Worm (Caenorhabditis elegans) whole organism, mixed stage, embryonic: ENCODE results near the gene Y48A6C.4.

Experiments
- M03D4.4 ChIP-seq: sonication (generic microtip); optimal IDR thresholded peaks from 2 replicates; lab custom pipeline; 2017; ENCODE audit warnings: mild to moderate bottlenecking, missing genetic modification characterization, missing compliant biosample characterization
- bed-3 ChIP-seq: fragments of 200-800 bp; sonication (Bioruptor generic); optimal IDR thresholded peaks from 3 replicates; lab custom pipeline; 2018; ENCODE audit warnings: mild to moderate bottlenecking, missing genetic modification characterization, moderate library complexity, missing compliant biosample characterization
- blmp-1 ChIP-seq: fragments of 150-350 bp; optimal IDR thresholded peaks from 2 replicates; lab custom pipeline; 2014; ENCODE audit warnings: missing biosample characterization, missing genetic modification characterization
- ceh-39 ChIP-seq: fragments of 150-350 bp; optimal IDR thresholded peaks from 2 replicates; lab custom pipeline; 2014; ENCODE audit warnings: missing biosample characterization, missing genetic modification characterization
- ceh-43 ChIP-seq: fragments of 200-800 bp; sonication (Bioruptor generic); optimal IDR thresholded peaks from 2 replicates; lab custom pipeline; 2018; ENCODE audit warnings: mild to moderate bottlenecking, missing genetic modification characterization, moderate library complexity, missing compliant biosample characterization
- ceh-83 ChIP-seq: fragments of 200-800 bp; sonication (Bioruptor generic); optimal IDR thresholded peaks from 2 replicates; lab custom pipeline; 2018; ENCODE audit warnings: mild to moderate bottlenecking, missing genetic modification characterization, missing compliant biosample characterization
- ces-1 ChIP-seq: fragments of 150-350 bp; optimal IDR thresholded peaks from 2 replicates; lab custom pipeline; 2014; ENCODE audit warnings: missing biosample characterization, missing genetic modification reagents, missing genetic modification characterization
- cnd-1 ChIP-seq: fragments of 200-800 bp; sonication (Bioruptor generic); optimal IDR thresholded peaks from 2 replicates; lab custom pipeline; 2018; ENCODE audit warnings: mild to moderate bottlenecking, missing genetic modification characterization, missing compliant biosample characterization
- drap-1 ChIP-seq: fragments of 200-800 bp; sonication (Bioruptor generic); optimal IDR thresholded peaks from 3 replicates; lab custom pipeline; 2018; ENCODE audit warnings: mild to moderate bottlenecking, missing genetic modification characterization, missing compliant biosample characterization
- elt-1 ChIP-seq: sonication (generic microtip); optimal IDR thresholded peaks from 2 replicates; lab custom pipeline; 2017; ENCODE audit warnings: missing genetic modification characterization, mild to moderate bottlenecking, missing compliant biosample characterization, antibody characterized with exemption, moderate library complexity, borderline replicate concordance; ENCODE audit not compliant: insufficient read depth
- elt-3 ChIP-seq: fragments of 150-350 bp; optimal IDR thresholded peaks from 2 replicates; lab custom pipeline; 2014; ENCODE audit warnings: missing biosample characterization, missing genetic modification characterization
- flh-1 ChIP-seq: fragments of 200-800 bp; sonication (Bioruptor generic); optimal IDR thresholded peaks from 2 replicates; lab custom pipeline; 2018; ENCODE audit warnings: mild to moderate bottlenecking, missing genetic modification characterization, moderate library complexity, missing compliant biosample characterization
- ham-2 ChIP-seq: fragments of 200-800 bp; sonication (Bioruptor generic); optimal IDR thresholded peaks from 2 replicates; lab custom pipeline; 2018; ENCODE audit warnings: mild to moderate bottlenecking, missing genetic modification characterization, missing compliant biosample characterization
- hlh-1 ChIP-seq: fragments of 150-350 bp; optimal IDR thresholded peaks from 2 replicates; lab custom pipeline; 2014; ENCODE audit warnings: missing biosample characterization, missing genetic modification reagents, missing genetic modification characterization
- lin-13 ChIP-seq: fragments of 150-350 bp; optimal IDR thresholded peaks from 2 replicates; lab custom pipeline; 2014; ENCODE audit warnings: missing biosample characterization, missing genetic modification characterization
- lin-32 ChIP-seq: fragments of 200-800 bp; sonication (Bioruptor generic); optimal IDR thresholded peaks from 2 replicates; lab custom pipeline; 2018; ENCODE audit warnings: mild to moderate bottlenecking, missing genetic modification characterization, missing compliant biosample characterization
- lsy-2 ChIP-seq: fragments of 150-350 bp; optimal IDR thresholded peaks from 2 replicates; lab custom pipeline; 2014; ENCODE audit warnings: missing biosample characterization, missing genetic modification characterization
- mab-5 ChIP-seq: fragments of 150-350 bp; optimal IDR thresholded peaks from 2 replicates; lab custom pipeline; 2014; ENCODE audit warnings: missing biosample characterization, missing genetic modification characterization
- mep-1 ChIP-seq: fragments of 150-350 bp; optimal IDR thresholded peaks from 2 replicates; lab custom pipeline; 2017; ENCODE audit warnings: missing biosample characterization, missing genetic modification reagents, missing genetic modification characterization, inconsistent platforms
- mls-2 ChIP-seq: sonication (generic microtip); optimal IDR thresholded peaks from 2 replicates; lab custom pipeline; 2016; ENCODE audit warnings: mild to moderate bottlenecking, missing genetic modification characterization, moderate library complexity, missing compliant biosample characterization
- nhr-12 ChIP-seq: fragments of 150-350 bp; optimal IDR thresholded peaks from 2 replicates; lab custom pipeline; 2014; ENCODE audit warnings: missing biosample characterization, missing genetic modification characterization
- nhr-2 ChIP-seq: fragments of 150-350 bp; optimal IDR thresholded peaks from 2 replicates; lab custom pipeline; 2014; ENCODE audit warnings: missing biosample characterization, missing genetic modification characterization
- nhr-237 ChIP-seq: fragments of 150-350 bp; optimal IDR thresholded peaks from 2 replicates; lab custom pipeline; 2014; ENCODE audit warnings: missing biosample characterization, missing genetic modification characterization
- nhr-28 ChIP-seq: fragments of 150-350 bp; optimal IDR thresholded peaks from 2 replicates; lab custom pipeline; 2014; ENCODE audit warnings: missing biosample characterization, missing genetic modification characterization
- nhr-76 ChIP-seq: sonication (generic microtip); optimal IDR thresholded peaks from 2 replicates; lab custom pipeline; 2017; ENCODE audit warnings: missing biosample characterization, missing genetic modification characterization
- pha-4 ChIP-seq: fragments of 150-350 bp; optimal IDR thresholded peaks from 2 replicates; lab custom pipeline; 2018; ENCODE audit warnings: missing biosample characterization, missing genetic modification reagents, missing genetic modification characterization
- sem-2 ChIP-seq: fragments of 200-800 bp; sonication (Bioruptor generic); optimal IDR thresholded peaks from 2 replicates; lab custom pipeline; 2018; ENCODE audit warnings: mild to moderate bottlenecking, missing genetic modification characterization, missing compliant biosample characterization
- snpc-4 ChIP-seq: fragments of 150-350 bp; optimal IDR thresholded peaks from 2 replicates; lab custom pipeline; 2014; ENCODE audit warnings: missing biosample characterization, missing genetic modification characterization
- sptf-1 ChIP-seq: sonication (generic microtip); optimal IDR thresholded peaks from 2 replicates; lab custom pipeline; 2017; ENCODE audit warnings: mild to moderate bottlenecking, missing genetic modification characterization, moderate library complexity, missing compliant biosample characterization
- tbx-8 ChIP-seq: fragments of 200-800 bp; sonication (Bioruptor generic); optimal IDR thresholded peaks from 2 replicates; lab custom pipeline; 2018; ENCODE audit warnings: mild to moderate bottlenecking, missing genetic modification characterization, moderate library complexity, missing compliant biosample characterization
- unc-120 ChIP-seq: sonication (generic microtip); optimal IDR thresholded peaks from 2 replicates; lab custom pipeline; 2017; ENCODE audit warnings: missing genetic modification characterization, missing compliant biosample characterization; ENCODE audit not compliant: poor library complexity, severe bottlenecking
- unc-39 ChIP-seq: fragments of 150-350 bp; optimal IDR thresholded peaks from 2 replicates; lab custom pipeline; 2014; ENCODE audit warnings: missing biosample characterization, missing genetic modification characterization
- unc-62 ChIP-seq: fragments of 150-350 bp; optimal IDR thresholded peaks from 2 replicates; lab custom pipeline; 2014; ENCODE audit warnings: missing biosample characterization, missing genetic modification reagents, missing genetic modification characterization
- zip-8 ChIP-seq: fragments of 150-350 bp; optimal IDR thresholded peaks from 2 replicates; lab custom pipeline; 2014; ENCODE audit warnings: missing biosample characterization, missing genetic modification characterization
- ztf-11 ChIP-seq: fragments of 150-350 bp; optimal IDR thresholded peaks from 2 replicates; lab custom pipeline; 2014; ENCODE audit warnings: missing biosample characterization, missing genetic modification characterization

Gene Y48A6C.4

DNA sequence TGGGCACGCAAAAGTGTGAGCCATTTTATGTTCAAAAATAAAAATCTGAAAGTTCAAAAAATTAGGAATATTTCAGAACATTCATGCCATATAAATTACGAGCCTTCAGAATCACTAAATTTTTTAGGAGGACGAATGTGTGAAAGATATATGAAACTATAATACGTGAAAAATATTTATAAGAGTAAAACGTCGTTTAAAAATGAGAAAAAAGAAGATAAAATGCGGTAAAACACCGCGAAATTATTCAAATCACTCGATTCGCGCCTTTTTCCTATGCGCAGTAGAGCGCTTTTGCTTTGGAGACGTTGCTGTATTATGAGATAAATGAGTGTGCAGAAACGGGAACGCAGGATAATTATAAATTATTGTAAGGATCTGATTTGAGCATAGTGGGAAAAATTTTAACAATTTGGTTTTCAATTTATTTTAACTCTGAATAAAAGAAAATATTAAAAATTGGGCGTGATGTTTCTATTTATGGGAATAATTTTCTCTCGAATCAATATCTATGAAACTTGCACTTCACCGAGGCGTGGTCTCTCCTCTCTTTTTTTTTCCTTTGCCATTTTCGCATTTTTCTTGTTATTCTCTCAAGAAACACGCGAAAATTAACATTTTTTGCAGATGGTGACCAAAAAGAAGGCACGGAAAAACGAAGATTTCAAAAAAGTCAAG is at the start of gene Y48A6C.4, which contains the start of gene sup-35:
Gene Y48A6C.4, plus strand, starts transcription at position 628 of the 678 bp plus-strand sequence.
Gene sup-35, minus strand, starts transcription at position 51 of the 678 bp plus-strand sequence.
- TF ChIP-seq elt-3, result peak; percentile 12
- TF ChIP-seq blmp-1 (tag; lab: Kevin White, UChicago), result no peak
- peak; percentile 40 for TF ChIP-seq drap-1 (GFP tag; lab: Kevin White, UChicago)
- peak; percentile 59 for TF ChIP-seq unc-120
- no peak for TF ChIP-seq nhr-2
- TF ChIP-seq sptf-1, result peak; percentile 75
- no peak for TF ChIP-seq nhr-76 (tag; lab: Kevin White, UChicago)
- peak; percentile 39 for TF ChIP-seq bed-3 (GFP tag; lab: Kevin White, UChicago)
- TF ChIP-seq lin-32 (GFP tag; lab: Kevin White, UChicago), result peak; percentile 29
- TF ChIP-seq nhr-28 (tag; lab: Kevin White, UChicago), result no peak
- peak; percentile 89 for TF ChIP-seq mep-1 (tag; lab: Kevin White, UChicago)
- peak; percentile 60 for TF ChIP-seq ceh-83 (GFP tag; lab: Kevin White, UChicago)
- peak; percentile 46 for TF ChIP-seq lin-13
- no peak for TF ChIP-seq M03D4.4 (tag; lab: Kevin White, UChicago)
- no peak for TF ChIP-seq mab-5
- peak; percentile 11 for TF ChIP-seq hlh-1 (tag; lab: Kevin White, UChicago)
- TF ChIP-seq mls-2 (tag; lab: Kevin White, UChicago), result peak; percentile 66
- no peak for TF ChIP-seq flh-1 (GFP tag; lab: Kevin White, UChicago)
- no peak for TF ChIP-seq unc-62 (GFP tag; lab: Kevin White, UChicago)
- no peak for TF ChIP-seq ham-2 (GFP tag; lab: Kevin White, UChicago)
- no peak for TF ChIP-seq nhr-12 (tag; lab: Kevin White, UChicago)
- no peak for TF ChIP-seq snpc-4 (tag; lab: Kevin White, UChicago)
- peak; percentile 35 for TF ChIP-seq tbx-8 (GFP tag; lab: Kevin White, UChicago)
- peak; percentile 82 for TF ChIP-seq ceh-39 (tag; lab: Kevin White, UChicago)
- TF ChIP-seq cnd-1 (tag; lab: Kevin White, UChicago), result peak; percentile 26
- no peak for TF ChIP-seq ztf-11 (tag; lab: Kevin White, UChicago)
- no peak for TF ChIP-seq elt-1
- TF ChIP-seq zip-8 (tag; lab: Kevin White, UChicago), result no peak
- TF ChIP-seq pha-4 (tag; lab: Kevin White, UChicago), result no peak
- no peak for TF ChIP-seq sem-2
- peak; percentile 40 for TF ChIP-seq ceh-43 (GFP tag; lab: Kevin White, UChicago)
- peak; percentile 90 for TF ChIP-seq ces-1 (GFP tag; lab: Kevin White, UChicago)
- peak; percentile 87 for TF ChIP-seq nhr-237 (tag; lab: Kevin White, UChicago)
- peak; percentile 38 for TF ChIP-seq lsy-2
- no peak for TF ChIP-seq unc-39 (tag; lab: Kevin White, UChicago)

DNA sequence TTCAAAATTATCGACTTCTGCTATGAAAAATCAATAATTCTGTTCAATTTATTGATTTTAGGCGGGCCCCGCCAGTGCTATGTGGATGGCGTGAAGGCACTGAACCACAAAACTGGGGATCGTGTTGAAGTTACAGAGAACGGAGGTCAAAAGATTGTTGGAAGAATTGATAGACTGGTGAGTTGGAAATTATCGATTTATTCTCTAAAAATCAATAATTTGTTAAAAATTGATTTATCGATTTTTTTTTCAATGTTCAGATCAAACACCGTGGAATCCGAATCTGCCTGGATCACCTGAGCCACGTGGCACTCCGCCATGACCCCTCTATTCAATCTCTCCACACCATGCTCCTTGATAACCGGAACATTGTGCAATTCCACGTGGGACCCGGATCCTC is 49.4 kb upstream of the Y48A6C.4 start:
- TF ChIP-seq snpc-4 (tag; lab: Kevin White, UChicago), result no peak
- TF ChIP-seq mep-1 (tag; lab: Kevin White, UChicago), result no peak
- no peak for TF ChIP-seq cnd-1 (tag; lab: Kevin White, UChicago)
- TF ChIP-seq nhr-237 (tag; lab: Kevin White, UChicago), result no peak
- no peak for TF ChIP-seq unc-120
- no peak for TF ChIP-seq drap-1 (GFP tag; lab: Kevin White, UChicago)
- no peak for TF ChIP-seq nhr-12 (tag; lab: Kevin White, UChicago)
- TF ChIP-seq pha-4 (tag; lab: Kevin White, UChicago), result no peak
- TF ChIP-seq ceh-39 (tag; lab: Kevin White, UChicago), result no peak
- no peak for TF ChIP-seq elt-3
- TF ChIP-seq unc-62 (GFP tag; lab: Kevin White, UChicago), result no peak
- no peak for TF ChIP-seq sptf-1
- no peak for TF ChIP-seq mls-2 (tag; lab: Kevin White, UChicago)
- no peak for TF ChIP-seq M03D4.4 (tag; lab: Kevin White, UChicago)
- no peak for TF ChIP-seq nhr-76 (tag; lab: Kevin White, UChicago)

DNA sequence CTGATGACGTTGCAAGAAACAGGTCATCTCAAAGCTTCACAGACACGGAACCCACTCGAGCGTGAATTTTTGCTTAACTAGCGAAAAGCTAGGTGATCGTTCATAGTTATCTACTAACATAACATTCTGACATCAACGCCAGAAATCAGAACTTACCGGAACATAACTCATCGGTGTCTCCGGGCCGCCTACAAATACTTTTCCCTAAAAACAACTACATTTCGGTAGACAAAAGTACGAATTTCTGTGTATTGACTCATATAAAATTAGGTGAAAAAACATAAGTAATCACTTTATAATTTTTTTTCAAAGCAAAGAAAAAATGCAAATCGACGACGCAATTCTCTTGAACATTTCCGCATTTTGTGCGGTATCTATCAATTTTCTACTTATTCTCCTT is 45.4 kb upstream of the Y48A6C.4 start, which contains the start of gene str-261:
Gene str-261, plus strand, starts transcription at position 301 of the 400 bp plus-strand sequence.
- no peak for TF ChIP-seq lsy-2
- no peak for TF ChIP-seq bed-3 (GFP tag; lab: Kevin White, UChicago)
- no peak for TF ChIP-seq unc-120
- TF ChIP-seq ztf-11 (tag; lab: Kevin White, UChicago), result no peak
- no peak for TF ChIP-seq sptf-1
- no peak for TF ChIP-seq nhr-2
- TF ChIP-seq flh-1 (GFP tag; lab: Kevin White, UChicago), result no peak
- TF ChIP-seq lin-32 (GFP tag; lab: Kevin White, UChicago), result no peak
- no peak for TF ChIP-seq sem-2
- TF ChIP-seq ceh-83 (GFP tag; lab: Kevin White, UChicago), result no peak
- no peak for TF ChIP-seq ceh-39 (tag; lab: Kevin White, UChicago)
